Worm (Caenorhabditis elegans): ENCODE results near the gene npp-19.

DNA sequence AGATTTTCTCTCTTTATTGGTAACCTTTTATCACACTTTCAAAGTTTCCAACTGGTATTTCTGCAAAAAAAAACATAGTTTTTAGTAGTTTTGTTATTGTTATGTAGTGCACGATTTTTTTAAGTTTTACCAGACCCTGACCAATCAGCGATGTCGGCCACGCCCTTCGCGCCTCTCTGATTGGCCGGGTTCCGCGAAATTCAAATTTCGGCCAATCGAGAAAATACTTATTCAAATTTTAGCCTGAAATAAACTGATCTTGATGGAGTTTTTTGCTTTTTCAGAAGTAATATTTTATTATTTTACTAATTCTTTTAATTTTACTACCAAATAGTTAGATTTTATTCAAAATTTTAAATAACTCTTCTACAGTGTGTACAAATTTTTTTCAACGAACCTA lies 6.6 kb upstream of the npp-19 start:
- TF ChIP-seq ceh-63 (GFP tag; optimal IDR thresholded peaks at IDR 0.05), result no peak
- TF ChIP-seq unc-130 (tag; optimal IDR thresholded peaks at IDR 0.05), result no peak
- TF ChIP-seq unc-62 (GFP tag; optimal IDR thresholded peaks at IDR 0.05), result no peak
- TF ChIP-seq ces-1 (GFP tag; optimal IDR thresholded peaks at IDR 0.05), result no peak
- no peak for TF ChIP-seq elt-2 (tag; optimal IDR thresholded peaks at IDR 0.05)
- no peak for TF ChIP-seq blmp-1 (tag; optimal IDR thresholded peaks at IDR 0.05)
- TF ChIP-seq unc-86 (tag; optimal IDR thresholded peaks at IDR 0.05), result no peak
- TF ChIP-seq hpl-2 (GFP tag; optimal IDR thresholded peaks at IDR 0.05), result no peak
- no peak for TF ChIP-seq aha-1 (tag; optimal IDR thresholded peaks at IDR 0.05)
- no peak for TF ChIP-seq nhr-12 (tag; optimal IDR thresholded peaks at IDR 0.05)
- no peak for TF ChIP-seq pqm-1 (tag; optimal IDR thresholded peaks at IDR 0.05)
- TF ChIP-seq skn-1 (tag; optimal IDR thresholded peaks at IDR 0.05), result no peak
- no peak for TF ChIP-seq ceh-82 (tag; optimal IDR thresholded peaks at IDR 0.05)
